Worm (Caenorhabditis elegans) whole organism, young adult: Measurements from ENCODE around the gene C50E10.1.

ENCODE experiments used
- F52B5.7 ChIP-seq: sonication (generic microtip); optimal IDR thresholded peaks from 2 replicates; lab custom pipeline; 2016; ENCODE audit warnings: mild to moderate bottlenecking, missing genetic modification characterization, missing compliant biosample characterization
- F57A8.1 ChIP-seq: fragments of 200-800 bp; sonication (Bioruptor generic); optimal IDR thresholded peaks from 2 replicates; lab custom pipeline; 2018; ENCODE audit warnings: mild to moderate bottlenecking, missing genetic modification characterization, moderate library complexity, missing compliant biosample characterization
- Y53F4B.3 ChIP-seq: fragments of 200-800 bp; sonication (Bioruptor generic); IDR thresholded peaks from 2 replicates; pipeline ENCODE4 v1.3.6; 2022; ENCODE audit warnings: missing genetic modification reagents, missing genetic modification characterization, missing compliant biosample characterization
- akir-1 ChIP-seq: fragments of 200-800 bp; sonication (Bioruptor generic); optimal IDR thresholded peaks from 2 replicates; lab custom pipeline; 2018; ENCODE audit warnings: mild to moderate bottlenecking, missing genetic modification characterization, moderate library complexity, missing compliant biosample characterization
- bed-1 ChIP-seq: fragments of 200-800 bp; sonication (Bioruptor generic); IDR thresholded peaks from 2 replicates; pipeline ENCODE4 v1.3.6; 2022; ENCODE audit warnings: missing genetic modification reagents, missing genetic modification characterization, missing compliant biosample characterization
- fkh-3 ChIP-seq: sonication (generic microtip); optimal IDR thresholded peaks from 2 replicates; lab custom pipeline; 2016; ENCODE audit warnings: mild to moderate bottlenecking, missing genetic modification characterization, missing compliant biosample characterization
- let-526 ChIP-seq: fragments of 200-800 bp; sonication (Bioruptor generic); IDR thresholded peaks from 2 replicates; pipeline ENCODE4 v1.3.6; 2022; ENCODE audit warnings: missing genetic modification reagents, missing genetic modification characterization, missing compliant biosample characterization
- nfya-2 ChIP-seq: fragments of 200-800 bp; sonication (Bioruptor generic); IDR thresholded peaks from 2 replicates; pipeline ENCODE4 v1.3.6; 2022; ENCODE audit warnings: missing genetic modification reagents, missing genetic modification characterization, missing compliant biosample characterization
- snpc-3.4 ChIP-seq: sonication (generic microtip); optimal IDR thresholded peaks from 2 replicates; lab custom pipeline; 2017; ENCODE audit warnings: missing genetic modification characterization, mild to moderate bottlenecking, missing compliant biosample characterization, antibody characterized with exemption, moderate library complexity, missing genotype, missing genetic modification reagents
- snpc-4 ChIP-seq, 5 experiments: fragments of 150-350 bp in 1 of 5; sonication (generic microtip) in 4 of 5; optimal IDR thresholded peaks; 2 replicates each; lab custom pipeline; 2014 to 2018; ENCODE audit warnings: missing genetic modification characterization in 5 of 5, missing biosample characterization in 3 of 5, antibody characterized with exemption in 2 of 5, mild to moderate bottlenecking in 2 of 5, missing compliant biosample characterization in 2 of 5, missing genotype in 2 of 5, moderate library complexity in 2 of 5, missing genetic modification reagents in 1 of 5
- unc-62 ChIP-seq: fragments of 150-350 bp; optimal IDR thresholded peaks from 2 replicates; lab custom pipeline; 2014; ENCODE audit warnings: missing biosample characterization, missing genetic modification reagents, missing genetic modification characterization

- TF ChIP-seq F57A8.1 (GFP tag; lab: Kevin White, UChicago) (no peak), bed-1 (GFP tag; lab: Robert Waterston, UW) (no peak), Y53F4B.3 (GFP tag; lab: Robert Waterston, UW) (no peak), snpc-4 (GFP tag; optimal IDR thresholded peaks at IDR 0.05; lab: Kevin White, UChicago) (no peak), snpc-4 (tag; optimal IDR thresholded peaks at IDR 0.05; lab: Kevin White, UChicago) (no peak), unc-62 (GFP tag; lab: Kevin White, UChicago) (no peak), let-526 (GFP tag; lab: Robert Waterston, UW) (no peak), nfya-2 (GFP tag; lab: Robert Waterston, UW) (no peak), akir-1 (GFP tag; lab: Kevin White, UChicago) (no peak), F52B5.7 (tag; lab: Kevin White, UChicago) (no peak), snpc-3.4 (tag; lab: Kevin White, UChicago) (no peak), fkh-3 (tag; lab: Kevin White, UChicago) (no peak)
These were observed 39.7 kb downstream of the C50E10.1 start for ce11 chrII:12262567-12262966.
